Worm (Caenorhabditis elegans): ENCODE results near the gene vamp-7.

vamp-7 gene

DNA sequence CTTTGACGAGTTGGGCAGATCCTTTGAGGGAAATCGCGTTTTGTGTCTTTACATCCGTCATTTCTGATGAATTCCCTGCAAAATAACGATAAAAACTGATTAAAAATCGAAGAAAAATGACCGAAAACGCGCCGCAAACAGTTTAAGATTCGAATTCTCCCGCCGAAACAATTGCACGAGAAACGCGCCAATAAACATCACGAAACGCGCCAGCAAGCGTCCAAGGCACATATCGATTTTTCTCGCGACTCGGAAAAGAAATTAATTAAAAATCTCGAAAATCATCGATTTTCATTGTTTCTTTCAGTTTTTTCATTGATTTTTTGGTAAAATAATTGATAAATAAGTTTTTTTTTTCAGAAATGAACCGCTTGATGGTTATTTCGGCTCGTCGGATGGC, 33.1 kb downstream of the vamp-7 start, which contains the start of the genes mdf-2 and nduv-3:
Gene mdf-2 (minus strand): TSS at position 176 of the 400 bp plus-strand sequence.
Gene nduv-3 (plus strand): TSS at position 361 of the 400 bp plus-strand sequence.
- no peak for TF ChIP-seq snpc-1.2 (GFP tag; IDR thresholded peaks at IDR 0.05)
- peak; percentile 63 for TF ChIP-seq ceh-28 (tag; optimal IDR thresholded peaks at IDR 0.05)
- TF ChIP-seq duxl-1 (tag; optimal IDR thresholded peaks at IDR 0.05; ENCODE audit: poor library complexity), result peak; percentile 27
- no peak for TF ChIP-seq ceh-82 (tag; optimal IDR thresholded peaks at IDR 0.05)
- TF ChIP-seq tra-1 (GFP tag; IDR thresholded peaks at IDR 0.05), result no peak
- TF ChIP-seq nhr-42 (GFP tag; IDR thresholded peaks at IDR 0.05), result 0 out of 2 replicates have a peak, but pooled peaks have one; percentile 46
- peak; percentile 92 for TF ChIP-seq dpl-1 (GFP tag; optimal IDR thresholded peaks at IDR 0.05)
- no peak for TF ChIP-seq zip-2 (tag; optimal IDR thresholded peaks at IDR 0.05)
- peak; percentile 82 for TF ChIP-seq mes-2 (tag; optimal IDR thresholded peaks at IDR 0.05; ENCODE audit: poor library complexity, severe bottlenecking)
- TF ChIP-seq dmd-6 (GFP tag; IDR thresholded peaks at IDR 0.05), result peak; percentile 35
- TF ChIP-seq mep-1 (tag; optimal IDR thresholded peaks at IDR 0.05), result peak; percentile 74
- TF ChIP-seq ZK546.5 (tag; optimal IDR thresholded peaks at IDR 0.05), result no peak
- peak; percentile 74 for TF ChIP-seq lin-13 (GFP tag; optimal IDR thresholded peaks at IDR 0.05)
- TF ChIP-seq lir-3 (tag; optimal IDR thresholded peaks at IDR 0.05), result no peak
- TF ChIP-seq spr-3 (GFP tag; optimal IDR thresholded peaks at IDR 0.05), result no peak
- no peak for TF ChIP-seq ceh-62 (tag; optimal IDR thresholded peaks at IDR 0.05)
- TF ChIP-seq spr-1 (tag; optimal IDR thresholded peaks at IDR 0.05), result peak; percentile 40
- TF ChIP-seq nhr-41 (GFP tag; IDR thresholded peaks at IDR 0.05), result no peak
- TF ChIP-seq T26A8.4 (GFP tag; IDR thresholded peaks at IDR 0.05), result peak; percentile 63
- TF ChIP-seq hif-1 (tag; optimal IDR thresholded peaks at IDR 0.05), result peak in 1 of 2 experiments; percentile 13
- no peak for TF ChIP-seq D1046.2 (GFP tag; IDR thresholded peaks at IDR 0.05)
- TF ChIP-seq F37D6.2 (tag; optimal IDR thresholded peaks at IDR 0.05), result peak; percentile 43
- TF ChIP-seq attf-4 (tag; optimal IDR thresholded peaks at IDR 0.05), result no peak
- peak; percentile 72 for TF ChIP-seq aha-1 (tag)
- no peak for TF ChIP-seq zip-11 (GFP tag; IDR thresholded peaks at IDR 0.05)
- TF ChIP-seq dve-1 (tag; optimal IDR thresholded peaks at IDR 0.05; ENCODE audit: insufficient read depth), result peak; percentile 79
- peak; percentile 83 for TF ChIP-seq lin-38 (GFP tag; IDR thresholded peaks at IDR 0.05)
- no peak for TF ChIP-seq ces-1 (GFP tag; optimal IDR thresholded peaks at IDR 0.05)
- no peak for TF ChIP-seq ztf-11 (tag; optimal IDR thresholded peaks at IDR 0.05)
- TF ChIP-seq saeg-2 (GFP tag; IDR thresholded peaks at IDR 0.05), result no peak
- peak; percentile 64 for TF ChIP-seq rbr-2 (tag; optimal IDR thresholded peaks at IDR 0.05)
- no peak for TF ChIP-seq nhr-10 (tag; optimal IDR thresholded peaks at IDR 0.05)
- no peak for TF ChIP-seq unc-39 (tag; optimal IDR thresholded peaks at IDR 0.05)
- TF ChIP-seq snpc-4 (tag; optimal IDR thresholded peaks at IDR 0.05), result no peak
- TF ChIP-seq cey-2 (tag; optimal IDR thresholded peaks at IDR 0.05; ENCODE audit: borderline replicate concordance, insufficient read depth), result no peak
- peak; percentile 61; the same call in 1 of the 2 replicates for TF ChIP-seq hmg-1.1 (GFP tag; IDR thresholded peaks at IDR 0.05)
- TF ChIP-seq F26F4.8 (GFP tag; conservative IDR thresholded peaks at IDR 0.05), result no peak
- peak; percentile 42 for TF ChIP-seq nhr-102 (tag; optimal IDR thresholded peaks at IDR 0.05)
- TF ChIP-seq aly-2 (tag; optimal IDR thresholded peaks at IDR 0.05), result no peak
- TF ChIP-seq F49E8.2 (tag; optimal IDR thresholded peaks at IDR 0.05; ENCODE audit: borderline replicate concordance), result no peak
- no peak; the same call in 1 of the 2 replicates for TF ChIP-seq pha-4 (GFP tag; IDR thresholded peaks at IDR 0.05)
- peak; percentile 64 for TF ChIP-seq pha-4 (tag; optimal IDR thresholded peaks at IDR 0.05)
- peak; percentile 76 for TF ChIP-seq T20F7.1 (GFP tag; optimal IDR thresholded peaks at IDR 0.05)
- peak; percentile 67 for TF ChIP-seq hlh-30 (tag; optimal IDR thresholded peaks at IDR 0.05; ENCODE audit: insufficient read depth)
- TF ChIP-seq F10B5.3 (tag; optimal IDR thresholded peaks at IDR 0.05), result no peak
- TF ChIP-seq jun-1 (tag; optimal IDR thresholded peaks at IDR 0.05), result peak; percentile 38
- peak; percentile 57; the same call in 1 of the 2 replicates for TF ChIP-seq egl-43 (GFP tag; IDR thresholded peaks at IDR 0.05)
- TF ChIP-seq nhr-11 (tag; optimal IDR thresholded peaks at IDR 0.05), result peak; percentile 54
- no peak for TF ChIP-seq lin-29 (GFP tag; IDR thresholded peaks at IDR 0.05)
- peak; percentile 48 for TF ChIP-seq hlh-11 (tag; optimal IDR thresholded peaks at IDR 0.05)
- peak; percentile 64 for TF ChIP-seq ceh-20 (GFP tag; IDR thresholded peaks at IDR 0.05)
- TF ChIP-seq Y5F2A.4 (GFP tag; optimal IDR thresholded peaks at IDR 0.05), result no peak

Measured in whole organism, L4 larva.